Fruit fly (Drosophila melanogaster) whole organism, embryonic: ENCODE data around the gene pico.
A peak's percentile ranks its signal among the peaks of the same experiment; 100 is the strongest.

Experiments
- Awh ChIP-seq: fragments of 200-800 bp; sonication (Bioruptor generic); IDR thresholded peaks from 2 replicates; pipeline ENCODE4, ENCODE4 v1.3.6; 2022; ENCODE audit warnings: missing biosample characterization, missing genetic modification characterization
- B-H2 ChIP-seq: fragments of 200-800 bp; sonication (Bioruptor generic); optimal IDR thresholded peaks from 2 replicates; lab custom pipeline; 2018; ENCODE audit warnings: missing biosample characterization, mild to moderate bottlenecking, missing genetic modification characterization
- CG10267 ChIP-seq: fragments of 200-800 bp; sonication (Bioruptor generic); optimal IDR thresholded peaks from 2 replicates; lab custom pipeline; 2018; ENCODE audit warnings: missing biosample characterization, mild to moderate bottlenecking, missing genetic modification characterization, moderate library complexity
- CG10321 ChIP-seq: fragments of 200-800 bp; sonication (Bioruptor generic); IDR thresholded peaks from 2 replicates; pipeline ENCODE4 v1.3.6; 2022; ENCODE audit warnings: missing biosample characterization, missing genetic modification characterization
- CG14667 ChIP-seq: fragments of 200-800 bp; sonication (Bioruptor generic); IDR thresholded peaks from 2 replicates; pipeline ENCODE4 v1.3.6; 2022; ENCODE audit warnings: missing biosample characterization, missing genetic modification characterization
- CG1603 ChIP-seq: fragments of 200-800 bp; sonication (Bioruptor generic); optimal IDR thresholded peaks from 2 replicates; lab custom pipeline; 2019; ENCODE audit warnings: missing biosample characterization, mild to moderate bottlenecking, missing genetic modification characterization, moderate library complexity
- CG2116 ChIP-seq: fragments of 200-800 bp; sonication (Bioruptor generic); optimal IDR thresholded peaks from 3 replicates; lab custom pipeline; 2018; ENCODE audit warnings: missing biosample characterization, mild to moderate bottlenecking, missing genetic modification characterization
- CG31224 ChIP-seq: fragments of 200-800 bp; sonication (Bioruptor generic); IDR thresholded peaks from 2 replicates; pipeline ENCODE4 v1.3.6; 2022; ENCODE audit warnings: missing biosample characterization, missing genetic modification characterization
- CG4820 ChIP-seq: fragments of 200-800 bp; sonication (Bioruptor generic); optimal IDR thresholded peaks from 3 replicates; lab custom pipeline; 2016; ENCODE audit warnings: missing biosample characterization, missing genetic modification characterization
- CG6689 ChIP-seq: fragments of 200-800 bp; sonication (Bioruptor generic); IDR thresholded peaks from 2 replicates; pipeline ENCODE4 v1.3.6; 2022; ENCODE audit warnings: missing biosample characterization, missing genetic modification characterization
- CG6765 ChIP-seq: fragments of 200-800 bp; sonication (Bioruptor generic); optimal IDR thresholded peaks from 3 replicates; lab custom pipeline; 2017; ENCODE audit warnings: missing biosample characterization, mild to moderate bottlenecking, missing genetic modification characterization
- CG7556 ChIP-seq: fragments of 200-800 bp; sonication (Bioruptor generic); optimal IDR thresholded peaks from 2 replicates; lab custom pipeline; 2017; ENCODE audit warnings: missing biosample characterization, mild to moderate bottlenecking, missing genetic modification characterization
- CG8290 ChIP-seq, 3 experiments: fragments of 200-800 bp; sonication (Bioruptor generic); optimal IDR thresholded peaks; 2 replicates each; lab custom pipeline; 2016 to 2019; ENCODE audit warnings: missing biosample characterization in 3 of 3, missing genetic modification characterization in 3 of 3, mild to moderate bottlenecking in 2 of 3, moderate library complexity in 1 of 3
- CG8944 ChIP-seq: fragments of 200-800 bp; sonication (Bioruptor generic); optimal IDR thresholded peaks from 3 replicates; lab custom pipeline; 2016; ENCODE audit warnings: missing biosample characterization, missing genetic modification characterization
- CG9817 ChIP-seq: fragments of 200-800 bp; sonication (Bioruptor generic); optimal IDR thresholded peaks from 2 replicates; lab custom pipeline; 2018; ENCODE audit warnings: missing biosample characterization, mild to moderate bottlenecking, missing genetic modification characterization, moderate library complexity
- CkIIα-i1 ChIP-seq: fragments of 200-800 bp; sonication (Bioruptor generic); IDR thresholded peaks from 2 replicates; pipeline ENCODE4 v1.3.6; 2022; ENCODE audit warnings: missing biosample characterization, missing genetic modification characterization
- ERR ChIP-seq: fragments of 200-800 bp; sonication (Bioruptor generic); optimal IDR thresholded peaks from 2 replicates; lab custom pipeline; 2016; ENCODE audit warnings: missing biosample characterization, missing genetic modification characterization
- Gsc ChIP-seq: fragments of 200-800 bp; sonication (Bioruptor generic); IDR thresholded peaks from 2 replicates; pipeline ENCODE4 v1.3.6; 2022; ENCODE audit warnings: missing biosample characterization, missing genetic modification characterization
- Hmx ChIP-seq: fragments of 200-800 bp; sonication (Bioruptor generic); optimal IDR thresholded peaks from 2 replicates; lab custom pipeline; 2016; ENCODE audit warnings: missing biosample characterization, missing genetic modification characterization
- MTF-1 ChIP-seq: fragments of 200-800 bp; sonication (Bioruptor generic); optimal IDR thresholded peaks from 2 replicates; lab custom pipeline; 2018; ENCODE audit warnings: missing biosample characterization, mild to moderate bottlenecking, missing genetic modification characterization, borderline replicate concordance
- Poxn ChIP-seq: fragments of 200-800 bp; sonication (Bioruptor generic); IDR thresholded peaks from 2 replicates; pipeline ENCODE4 v1.3.6; 2022; ENCODE audit warnings: missing biosample characterization, missing genetic modification characterization
- Stat92E ChIP-seq, 3 experiments: fragments of >200 bp in 2 of 3; fragments of 200-800 bp in 1 of 3; sonication (Bioruptor generic) in 1 of 3; optimal IDR thresholded peaks; 2 replicates each; lab custom pipeline; 2017 to 2019; ENCODE audit warnings: missing biosample characterization in 3 of 3, missing genetic modification characterization in 3 of 3, mild to moderate bottlenecking in 1 of 3, moderate library complexity in 1 of 3
- Usf ChIP-seq: fragments of 200-800 bp; sonication (Bioruptor generic); optimal IDR thresholded peaks from 2 replicates; lab custom pipeline; 2017; ENCODE audit warnings: missing genotype, missing biosample characterization, missing genetic modification characterization
- ac ChIP-seq: fragments of 200-800 bp; sonication (Bioruptor generic); optimal IDR thresholded peaks from 3 replicates; lab custom pipeline; 2017; ENCODE audit warnings: missing biosample characterization, mild to moderate bottlenecking, missing genetic modification characterization
- bbx ChIP-seq: fragments of 200-800 bp; sonication (Bioruptor generic); IDR thresholded peaks from 2 replicates; pipeline ENCODE4 v1.3.6; 2022; ENCODE audit warnings: missing biosample characterization, missing genetic modification characterization; ENCODE audit not compliant: partially characterized antibody
- bcd ChIP-seq: fragments of 200-800 bp; sonication (Bioruptor generic); optimal IDR thresholded peaks from 2 replicates; lab custom pipeline; 2017; ENCODE audit warnings: missing biosample characterization, mild to moderate bottlenecking, missing genetic modification characterization
- croc ChIP-seq: fragments of 200-800 bp; sonication (Bioruptor generic); conservative IDR thresholded peaks from 3 replicates; pipeline ENCODE4 v1.3.6; 2022; ENCODE audit warnings: missing biosample characterization, missing genetic modification characterization
- fd64A ChIP-seq: fragments of 200-800 bp; sonication (Bioruptor generic); optimal IDR thresholded peaks from 3 replicates; lab custom pipeline; 2018; ENCODE audit warnings: missing biosample characterization, mild to moderate bottlenecking, missing genetic modification characterization
- fru ChIP-seq: fragments of >200 bp; optimal IDR thresholded peaks from 2 replicates; lab custom pipeline; 2017
- fu2 ChIP-seq: fragments of 200-800 bp; sonication (Bioruptor generic); optimal IDR thresholded peaks from 2 replicates; lab custom pipeline; 2016; ENCODE audit warnings: missing biosample characterization, missing genetic modification characterization
- gcm ChIP-seq: fragments of 200-800 bp; sonication (Bioruptor generic); optimal IDR thresholded peaks from 2 replicates; lab custom pipeline; 2019; ENCODE audit warnings: missing biosample characterization, mild to moderate bottlenecking, missing genetic modification characterization, moderate library complexity
- gfzf ChIP-seq: fragments of 200-800 bp; sonication (Bioruptor generic); optimal IDR thresholded peaks from 2 replicates; lab custom pipeline; 2016; ENCODE audit warnings: missing biosample characterization, mild to moderate bottlenecking, missing genetic modification characterization, moderate library complexity
- grn ChIP-seq: fragments of 200-800 bp; sonication (Bioruptor generic); optimal IDR thresholded peaks from 3 replicates; lab custom pipeline; 2017; ENCODE audit warnings: missing biosample characterization, missing genetic modification characterization
- hb ChIP-seq: fragments of 200-800 bp; sonication (Bioruptor generic); IDR thresholded peaks from 3 replicates; pipeline ENCODE4 v1.3.6; 2022; ENCODE audit warnings: missing biosample characterization, missing genetic modification characterization; ENCODE audit not compliant: partially characterized antibody
- ind ChIP-seq: fragments of 200-800 bp; sonication (Bioruptor generic); optimal IDR thresholded peaks from 3 replicates; lab custom pipeline; 2016; ENCODE audit warnings: missing biosample characterization, missing genetic modification characterization
- insv ChIP-seq, 2 experiments: fragments of 200-800 bp; sonication (Bioruptor generic); optimal IDR thresholded peaks; 3 replicates each; lab custom pipeline; 2016 to 2018; ENCODE audit warnings: missing biosample characterization in 2 of 2, missing genetic modification characterization in 2 of 2
- lbe ChIP-seq: fragments of 200-800 bp; sonication (Bioruptor generic); optimal IDR thresholded peaks from 2 replicates; lab custom pipeline; 2016; ENCODE audit warnings: missing biosample characterization, mild to moderate bottlenecking, missing genetic modification characterization
- nom ChIP-seq: fragments of 200-800 bp; sonication (Bioruptor generic); optimal IDR thresholded peaks from 2 replicates; lab custom pipeline; 2017; ENCODE audit warnings: missing biosample characterization, missing genetic modification characterization, mild to moderate bottlenecking, moderate library complexity, missing genetic modification reagents
- onecut ChIP-seq: fragments of 200-800 bp; sonication (Bioruptor generic); IDR thresholded peaks from 2 replicates; pipeline ENCODE4 v1.3.6; 2022; ENCODE audit warnings: missing biosample characterization, missing genetic modification characterization
- pan ChIP-seq, 4 experiments: fragments of >200 bp in 3 of 4; fragments of 200-800 bp in 1 of 4; sonication (Bioruptor generic) in 1 of 4; optimal IDR thresholded peaks in 3 of 4; IDR thresholded peaks in 1 of 4; 2 replicates each; pipeline versions ENCODE4 v1.3.6 to Lab custom; 2017 to 2022; ENCODE audit warnings: missing biosample characterization in 2 of 4, missing genetic modification characterization in 2 of 4, mixed read lengths in 1 of 4
- pb ChIP-seq: fragments of 200-800 bp; sonication (Bioruptor generic); optimal IDR thresholded peaks from 3 replicates; lab custom pipeline; 2016; ENCODE audit warnings: missing biosample characterization, missing genetic modification characterization
- pfk ChIP-seq: fragments of 200-800 bp; sonication (Bioruptor generic); optimal IDR thresholded peaks from 2 replicates; lab custom pipeline; 2018; ENCODE audit warnings: missing biosample characterization, mild to moderate bottlenecking, missing genetic modification characterization, moderate library complexity
- pros ChIP-seq: fragments of 200-800 bp; sonication (Bioruptor generic); optimal IDR thresholded peaks from 3 replicates; lab custom pipeline; 2019; ENCODE audit warnings: missing biosample characterization, mild to moderate bottlenecking, missing genetic modification characterization, moderate library complexity
- sima ChIP-seq: fragments of 200-800 bp; sonication (Bioruptor generic); optimal IDR thresholded peaks from 2 replicates; lab custom pipeline; 2016; ENCODE audit warnings: missing biosample characterization, missing genetic modification characterization
- stc ChIP-seq: fragments of 200-800 bp; sonication (Bioruptor generic); IDR thresholded peaks from 2 replicates; pipeline ENCODE4 v1.3.6; 2022; ENCODE audit warnings: missing biosample characterization, missing genetic modification characterization
- unc-4 ChIP-seq: fragments of 200-800 bp; sonication (Bioruptor generic); IDR thresholded peaks from 2 replicates; pipeline ENCODE4 v1.3.6; 2022; ENCODE audit warnings: missing biosample characterization, missing genetic modification characterization; ENCODE audit not compliant: partially characterized antibody
- vfl ChIP-seq: fragments of 200-800 bp; sonication (Bioruptor generic); optimal IDR thresholded peaks from 2 replicates; lab custom pipeline; 2016; ENCODE audit warnings: missing biosample characterization, missing genetic modification characterization
- vvl ChIP-seq: fragments of 200-800 bp; sonication (Bioruptor generic); IDR thresholded peaks from 2 replicates; pipeline ENCODE4 v1.3.6; 2022; ENCODE audit warnings: missing biosample characterization, missing genetic modification characterization

pico gene

dm6 chrX:19846701-19847383 is 5.0 kb downstream of the pico start (continued):
- TF ChIP-seq ind (peak; percentile 93), CG9817 (peak; percentile 92), hb (GFP tag; lab: Robert Waterston, UW) (no peak), gfzf (peak; percentile 5), onecut (peak; percentile 89), Stat92E (GFP tag; optimal IDR thresholded peaks at IDR 0.05; lab: Kevin White, UChicago) (peak in 1 of 3 experiments; percentile 97), nom (peak; percentile 85), pros (GFP tag; lab: Kevin White, UChicago) (peak; percentile 78), sima (GFP tag; lab: Kevin White, UChicago) (peak; percentile 85), pb (GFP tag; lab: Kevin White, UChicago) (peak; percentile 95), CG6689 (GFP tag; lab: Robert Waterston, UW) (peak; percentile 95), ac (GFP tag; lab: Kevin White, UChicago) (peak; percentile 83), bcd (peak; percentile 93), CG4820 (GFP tag; lab: Kevin White, UChicago) (peak; percentile 93), CG2116 (GFP tag; lab: Kevin White, UChicago) (peak; percentile 62), CG10321 (GFP tag; lab: Robert Waterston, UW) (peak; percentile 40; the same call in 1 of the 2 replicates), unc-4 (GFP tag; lab: Robert Waterston, UW) (no peak), bbx (GFP tag; lab: Robert Waterston, UW) (no peak), B-H2 (GFP tag; lab: Kevin White, UChicago) (peak; percentile 63), lbe (GFP tag; lab: Kevin White, UChicago) (peak; percentile 60), CkIIα-i1 (peak; percentile 80), CG14667 (GFP tag; lab: Robert Waterston, UW) (peak; percentile 94), gcm (GFP tag; lab: Kevin White, UChicago) (peak; percentile 94), CG10267 (tag; lab: Kevin White, UChicago) (peak; percentile 85), grn (GFP tag; lab: Kevin White, UChicago) (peak; percentile 49), vfl (peak; percentile 72), fd64A (GFP tag; lab: Kevin White, UChicago) (peak; percentile 93), Gsc (GFP tag; lab: Robert Waterston, UW) (peak; percentile 88), insv (GFP tag; optimal IDR thresholded peaks at IDR 0.05; lab: Kevin White, UChicago) (peak; percentile 22 to 36), fu2 (GFP tag; lab: Kevin White, UChicago) (peak; percentile 92), croc (GFP tag; lab: Robert Waterston, UW) (peak; percentile 89), MTF-1 (GFP tag; lab: Kevin White, UChicago) (peak; percentile 77), Usf (GFP tag; lab: Kevin White, UChicago) (peak; percentile 76), vvl (GFP tag; lab: Robert Waterston, UW) (peak; percentile 96), CG7556 (peak; percentile 90), CG8290 (GFP tag; optimal IDR thresholded peaks at IDR 0.05; lab: Kevin White, UChicago) (peak; percentile 87), CG8290 (tag; optimal IDR thresholded peaks at IDR 0.05; lab: Kevin White, UChicago) (peak; percentile 79 to 97), fru (lab: Kevin White, UChicago) (no peak), stc (peak; percentile 91), ERR (peak; percentile 88), CG8944 (GFP tag; lab: Kevin White, UChicago) (peak; percentile 95), Poxn (GFP tag; lab: Robert Waterston, UW) (peak; percentile 47; the same call in 1 of the 2 replicates), CG6765 (GFP tag; lab: Kevin White, UChicago) (peak; percentile 80), CG1603 (peak; percentile 96), Awh (peak; percentile 95), pan (optimal IDR thresholded peaks at IDR 0.05; lab: Kevin White, UChicago) (no peak), pan (GFP tag; optimal IDR thresholded peaks at IDR 0.05 in 1 of 2, IDR thresholded peaks at IDR 0.05 in 1 of 2) (peak in 1 of 2 experiments; percentile 96), pfk (GFP tag; lab: Kevin White, UChicago) (no peak), CG31224 (peak; percentile 86), Hmx (GFP tag; lab: Kevin White, UChicago) (peak; percentile 33)
